Fruit fly (Drosophila melanogaster) whole organism, wandering third instar larva: ENCODE data around the gene ova.

Source experiments
- Dfd ChIP-seq: fragments of >200 bp; optimal IDR thresholded peaks from 2 replicates; lab custom pipeline; 2017; ENCODE audit warnings: missing biosample characterization, missing genetic modification characterization
- Hnf4 ChIP-seq: fragments of 200-800 bp; sonication (Bioruptor generic); optimal IDR thresholded peaks from 2 replicates; lab custom pipeline; 2016; ENCODE audit warnings: missing biosample characterization, mild to moderate bottlenecking, missing genetic modification characterization
- OdsH ChIP-seq: fragments of 200-800 bp; sonication (Bioruptor generic); optimal IDR thresholded peaks from 2 replicates; lab custom pipeline; 2016; ENCODE audit warnings: missing biosample characterization, mild to moderate bottlenecking, missing genetic modification characterization
- Rel ChIP-seq, 2 experiments: fragments of 200-800 bp; sonication (Bioruptor generic) in 1 of 2; optimal IDR thresholded peaks; 2 replicates in 1 of 2; 3 replicates in 1 of 2; lab custom pipeline; 2016 to 2019; ENCODE audit warnings: mild to moderate bottlenecking in 2 of 2, missing biosample characterization in 2 of 2, missing genetic modification characterization in 2 of 2, moderate library complexity in 1 of 2
- Sp1 ChIP-seq: fragments of 200-800 bp; sonication (Bioruptor generic); optimal IDR thresholded peaks from 3 replicates; lab custom pipeline; 2019; ENCODE audit warnings: missing biosample characterization, mild to moderate bottlenecking, missing genetic modification characterization, moderate library complexity
- Vsx2 ChIP-seq: fragments of 200-300, 225-300 bp; sonication (Bioruptor generic); optimal IDR thresholded peaks from 2 replicates; lab custom pipeline; 2018; ENCODE audit warnings: missing biosample characterization, missing genetic modification characterization; ENCODE audit not compliant: partially characterized antibody
- dsf ChIP-seq: sonication (Bioruptor generic); optimal IDR thresholded peaks from 2 replicates; lab custom pipeline; 2016; ENCODE audit warnings: missing biosample characterization, missing genetic modification characterization, borderline replicate concordance
- foxo ChIP-seq, 2 experiments: fragments of 200-800 bp; sonication (Bioruptor generic); optimal IDR thresholded peaks; 2 replicates in 1 of 2; 3 replicates in 1 of 2; lab custom pipeline; 2016 to 2017; ENCODE audit warnings: missing biosample characterization in 2 of 2, missing genetic modification characterization in 2 of 2
- fru ChIP-seq: fragments of 200-800 bp; sonication (Bioruptor generic); optimal IDR thresholded peaks from 3 replicates; lab custom pipeline; 2016; ENCODE audit warnings: missing biosample characterization, mild to moderate bottlenecking, missing genetic modification characterization
- lola ChIP-seq: fragments of >200 bp; optimal IDR thresholded peaks from 2 replicates; lab custom pipeline; 2017; ENCODE audit warnings: missing biosample characterization, missing genetic modification characterization
- pan ChIP-seq: fragments of >200 bp; optimal IDR thresholded peaks from 2 replicates; lab custom pipeline; 2017
- rgr ChIP-seq: fragments of 200-800 bp; sonication (Bioruptor generic); optimal IDR thresholded peaks from 3 replicates; lab custom pipeline; 2016; ENCODE audit warnings: missing biosample characterization, mild to moderate bottlenecking, missing genetic modification characterization
- sage ChIP-seq: fragments of 200-800 bp; sonication (Bioruptor generic); optimal IDR thresholded peaks from 2 replicates; lab custom pipeline; 2016; ENCODE audit warnings: missing biosample characterization, mild to moderate bottlenecking, missing genetic modification characterization
- sv ChIP-seq: fragments of 200-800 bp; sonication (Bioruptor generic); optimal IDR thresholded peaks from 3 replicates; lab custom pipeline; 2016; ENCODE audit warnings: missing biosample characterization, missing genetic modification characterization

- TF ChIP-seq rgr (no peak), Hnf4 (GFP tag; lab: Kevin White, UChicago) (peak; percentile 19), pan (lab: Kevin White, UChicago) (no peak), dsf (GFP tag; lab: Kevin White, UChicago) (no peak), sage (GFP tag; lab: Kevin White, UChicago) (no peak), lola (GFP tag; lab: Kevin White, UChicago) (no peak), foxo (GFP tag; optimal IDR thresholded peaks at IDR 0.05; lab: Kevin White, UChicago) (no peak), fru (GFP tag; lab: Kevin White, UChicago) (no peak), Vsx2 (GFP tag; lab: Kevin White, UChicago) (no peak), sv (GFP tag; lab: Kevin White, UChicago) (peak; percentile 44), OdsH (GFP tag; lab: Kevin White, UChicago) (no peak), Dfd (GFP tag; lab: Kevin White, UChicago) (no peak), Sp1 (GFP tag; lab: Kevin White, UChicago) (no peak), Rel (GFP tag; optimal IDR thresholded peaks at IDR 0.05; lab: Kevin White, UChicago) (no peak), Rel (tag; optimal IDR thresholded peaks at IDR 0.05; lab: Kevin White, UChicago) (no peak)
Measured at dm6 chr2L:10220501-10221386, 10.7 kb downstream of the ova start, which contains the start of the genes Npc1a and Prosalpha6.
